Fruit fly (Drosophila melanogaster) whole organism, embryonic: Measurements from ENCODE around the gene CG13884.
A peak's percentile ranks its signal among the peaks of the same experiment; 100 is the strongest.

ENCODE experiments used
- CG10565 ChIP-seq: fragments of 200-800 bp; sonication (Bioruptor generic); optimal IDR thresholded peaks from 3 replicates; lab custom pipeline; 2016; ENCODE audit warnings: missing biosample characterization, mild to moderate bottlenecking, missing genetic modification characterization
- CG10979 ChIP-seq: fragments of 200-800 bp; sonication (Bioruptor generic); optimal IDR thresholded peaks from 2 replicates; lab custom pipeline; 2018; ENCODE audit warnings: missing biosample characterization, mild to moderate bottlenecking, missing genetic modification characterization, moderate library complexity
- CG11085 ChIP-seq: fragments of 200-800 bp; sonication (Bioruptor generic); IDR thresholded peaks from 2 replicates; pipeline ENCODE4 v1.3.6; 2022; ENCODE audit warnings: missing biosample characterization, missing genetic modification characterization
- CG11093 ChIP-seq: fragments of 200-800 bp; sonication (Bioruptor generic); IDR thresholded peaks from 3 replicates; pipeline ENCODE4 v1.3.6; 2022; ENCODE audit warnings: missing biosample characterization, missing genetic modification characterization
- CG11560 ChIP-seq: fragments of 200-800 bp; sonication (Bioruptor generic); IDR thresholded peaks from 3 replicates; pipeline ENCODE4 v1.3.6; 2022; ENCODE audit warnings: missing biosample characterization, missing genetic modification characterization
- CG11696 ChIP-seq: fragments of 200-800 bp; sonication (Bioruptor generic); IDR thresholded peaks from 2 replicates; pipeline ENCODE4 v1.3.6; 2022; ENCODE audit warnings: missing biosample characterization, missing genetic modification characterization
- CG12071 ChIP-seq: fragments of 200-800 bp; sonication (Bioruptor generic); optimal IDR thresholded peaks from 3 replicates; lab custom pipeline; 2018; ENCODE audit warnings: missing biosample characterization, mild to moderate bottlenecking, missing genetic modification characterization
- CG17361 ChIP-seq: fragments of 200-800 bp; sonication (Bioruptor generic); IDR thresholded peaks from 3 replicates; pipeline ENCODE4 v1.3.6; 2022; ENCODE audit warnings: missing biosample characterization, missing genetic modification characterization
- CG1792 ChIP-seq: fragments of 200-800 bp; sonication (Bioruptor generic); optimal IDR thresholded peaks from 2 replicates; lab custom pipeline; 2016; ENCODE audit warnings: missing biosample characterization, missing genetic modification characterization
- CG2116 ChIP-seq: fragments of 200-800 bp; sonication (Bioruptor generic); optimal IDR thresholded peaks from 3 replicates; lab custom pipeline; 2018; ENCODE audit warnings: missing biosample characterization, mild to moderate bottlenecking, missing genetic modification characterization
- CG2875 ChIP-seq: fragments of 200-800 bp; sonication (Bioruptor generic); optimal IDR thresholded peaks from 2 replicates; lab custom pipeline; 2017; ENCODE audit warnings: missing biosample characterization, mild to moderate bottlenecking, missing genetic modification characterization, missing genetic modification reagents
- CG31388 ChIP-seq: fragments of 200-800 bp; sonication (Bioruptor generic); optimal IDR thresholded peaks from 2 replicates; lab custom pipeline; 2016; ENCODE audit warnings: missing biosample characterization, missing genetic modification characterization
- CG3995 ChIP-seq: fragments of 200-800 bp; sonication (Bioruptor generic); optimal IDR thresholded peaks from 3 replicates; lab custom pipeline; 2016; ENCODE audit warnings: missing biosample characterization, missing genetic modification characterization
- CG4617 ChIP-seq: fragments of 200-800 bp; sonication (Bioruptor generic); optimal IDR thresholded peaks from 3 replicates; lab custom pipeline; 2016; ENCODE audit warnings: missing biosample characterization, missing genetic modification characterization, borderline replicate concordance
- Dad ChIP-seq: fragments of 200-800 bp; sonication (Bioruptor generic); optimal IDR thresholded peaks from 3 replicates; lab custom pipeline; 2016; ENCODE audit warnings: missing biosample characterization, missing genetic modification characterization
- Dll ChIP-seq: fragments of 200-800 bp; sonication (Bioruptor generic); IDR thresholded peaks from 4 replicates; pipeline ENCODE4 v1.3.6; 2022; ENCODE audit warnings: missing biosample characterization, missing genetic modification characterization; ENCODE audit not compliant: partially characterized antibody
- Ets97D ChIP-seq: fragments of 200-800 bp; sonication (Bioruptor generic); optimal IDR thresholded peaks from 3 replicates; lab custom pipeline; 2016; ENCODE audit warnings: missing biosample characterization, missing genetic modification characterization
- Lim3 ChIP-seq: fragments of 200-800 bp; sonication (Bioruptor generic); IDR thresholded peaks from 2 replicates; pipeline ENCODE4 v1.3.6; 2022; ENCODE audit warnings: missing biosample characterization, missing genetic modification characterization
- Mrtf ChIP-seq: fragments of 200-800 bp; sonication (Bioruptor generic); IDR thresholded peaks from 3 replicates; pipeline ENCODE4 v1.3.6; 2022; ENCODE audit warnings: missing biosample characterization, missing genetic modification characterization
- Poxn ChIP-seq: fragments of 200-800 bp; sonication (Bioruptor generic); IDR thresholded peaks from 2 replicates; pipeline ENCODE4 v1.3.6; 2022; ENCODE audit warnings: missing biosample characterization, missing genetic modification characterization
- ash1 ChIP-seq: fragments of 200-800 bp; sonication (Bioruptor generic); optimal IDR thresholded peaks from 2 replicates; lab custom pipeline; 2018; ENCODE audit warnings: missing biosample characterization, mild to moderate bottlenecking, missing genetic modification characterization
- bab2 ChIP-seq: fragments of 200-800 bp; sonication (Bioruptor generic); optimal IDR thresholded peaks from 2 replicates; lab custom pipeline; 2016; ENCODE audit warnings: missing biosample characterization, missing genetic modification characterization
- cato ChIP-seq: fragments of 200-800 bp; sonication (Bioruptor generic); optimal IDR thresholded peaks from 2 replicates; lab custom pipeline; 2016; ENCODE audit warnings: missing biosample characterization, missing genetic modification characterization, borderline replicate concordance
- emc ChIP-seq: fragments of 200-800 bp; sonication (Bioruptor generic); optimal IDR thresholded peaks from 2 replicates; lab custom pipeline; 2016; ENCODE audit warnings: missing biosample characterization, missing genetic modification characterization
- eve ChIP-seq, 2 experiments: fragments of >200 bp; optimal IDR thresholded peaks; 2 replicates each; lab custom pipeline; 2017; ENCODE audit warnings: missing biosample characterization in 2 of 2, missing genetic modification characterization in 2 of 2
- ewg ChIP-seq: fragments of 200-800 bp; sonication (Bioruptor generic); optimal IDR thresholded peaks from 3 replicates; lab custom pipeline; 2017; ENCODE audit warnings: mild to moderate bottlenecking, missing biosample characterization, missing genetic modification reagents, missing genetic modification characterization
- gce ChIP-seq: fragments of 200-800 bp; sonication (Bioruptor generic); IDR thresholded peaks from 3 replicates; pipeline ENCODE4 v1.3.6; 2022; ENCODE audit warnings: missing biosample characterization, missing genetic modification characterization
- gt ChIP-seq: fragments of 200-800 bp; sonication (Bioruptor generic); IDR thresholded peaks from 2 replicates; pipeline ENCODE4 v1.3.6; 2022; ENCODE audit warnings: missing biosample characterization, missing genetic modification characterization
- hbn ChIP-seq: fragments of 200-800 bp; sonication (Bioruptor generic); IDR thresholded peaks from 2 replicates; pipeline ENCODE4 v1.3.6; 2022; ENCODE audit warnings: missing biosample characterization, missing genetic modification characterization; ENCODE audit not compliant: partially characterized antibody
- hth ChIP-seq: fragments of >200 bp; optimal IDR thresholded peaks from 2 replicates; lab custom pipeline; 2017; ENCODE audit warnings: inconsistent platforms
- insv ChIP-seq, 2 experiments: fragments of 200-800 bp; sonication (Bioruptor generic); optimal IDR thresholded peaks; 3 replicates each; lab custom pipeline; 2016 to 2018; ENCODE audit warnings: missing biosample characterization in 2 of 2, missing genetic modification characterization in 2 of 2
- mirr ChIP-seq: fragments of 200-800 bp; sonication (Bioruptor generic); optimal IDR thresholded peaks from 3 replicates; lab custom pipeline; 2018; ENCODE audit warnings: missing biosample characterization, mild to moderate bottlenecking, missing genetic modification characterization
- nom ChIP-seq: fragments of 200-800 bp; sonication (Bioruptor generic); optimal IDR thresholded peaks from 2 replicates; lab custom pipeline; 2017; ENCODE audit warnings: missing biosample characterization, missing genetic modification characterization, mild to moderate bottlenecking, moderate library complexity, missing genetic modification reagents
- pho ChIP-seq: fragments of 200-800 bp; sonication (Bioruptor generic); optimal IDR thresholded peaks from 2 replicates; lab custom pipeline; 2016; ENCODE audit warnings: missing biosample characterization, missing genetic modification characterization
- seq ChIP-seq: fragments of 200-800 bp; sonication (Bioruptor generic); IDR thresholded peaks from 2 replicates; pipeline ENCODE4 v1.3.6; 2022; ENCODE audit warnings: missing biosample characterization, missing genetic modification characterization
- sug ChIP-seq: fragments of 200-800 bp; optimal IDR thresholded peaks from 2 replicates; lab custom pipeline; 2019; ENCODE audit warnings: missing biosample characterization, mild to moderate bottlenecking, missing genetic modification characterization, moderate library complexity
- tap ChIP-seq: fragments of 200-800 bp; optimal IDR thresholded peaks from 3 replicates; lab custom pipeline; 2019; ENCODE audit warnings: missing biosample characterization, mild to moderate bottlenecking, missing genetic modification characterization, moderate library complexity
- wor ChIP-seq: fragments of 200-800 bp; sonication (Bioruptor generic); IDR thresholded peaks from 2 replicates; pipeline ENCODE4 v1.3.6; 2022; ENCODE audit warnings: missing biosample characterization, missing genetic modification characterization

CG13884 gene

DNA sequence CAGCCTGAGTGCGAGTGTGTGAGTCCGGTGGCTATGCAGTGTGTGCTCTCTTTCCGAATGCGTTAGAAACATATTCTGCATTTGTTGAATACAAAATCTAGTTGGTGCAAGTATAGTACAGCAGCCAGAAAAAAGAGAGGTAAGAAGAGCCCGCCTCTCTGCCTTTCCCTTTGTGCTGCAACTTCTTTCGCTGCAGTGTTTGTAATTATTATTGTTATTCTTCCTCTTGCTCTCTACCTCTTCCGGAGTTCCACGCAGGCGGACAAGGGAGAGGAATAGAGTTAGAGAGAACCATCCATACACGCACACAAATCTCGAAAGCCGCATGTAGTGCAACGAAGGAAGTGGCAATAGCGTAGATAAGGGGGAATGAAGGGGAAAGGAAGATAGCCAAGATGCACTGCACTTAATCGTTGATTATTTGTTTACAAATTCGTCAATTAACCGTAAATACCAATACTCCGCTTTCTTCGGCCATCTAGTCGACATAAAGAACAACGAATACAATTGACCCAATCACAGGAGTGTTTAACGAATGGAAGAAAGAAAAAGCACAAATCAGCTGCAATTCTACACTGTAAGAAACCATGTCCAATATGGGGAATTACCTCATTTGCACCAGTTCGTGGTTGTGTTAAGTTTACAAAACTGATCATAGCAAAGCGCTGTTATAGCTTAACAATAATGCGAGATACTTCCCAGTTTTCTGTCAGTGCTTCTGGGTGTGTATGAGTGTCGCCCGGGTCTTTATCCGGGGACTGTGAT, 18.4 kb downstream of the CG13884 start (continued):
- TF ChIP-seq CG4617: no peak
- TF ChIP-seq CG3995 (GFP tag; lab: Kevin White, UChicago): no peak
- TF ChIP-seq hbn (GFP tag; lab: Robert Waterston, UW): no peak
- TF ChIP-seq CG10565 (GFP tag; lab: Kevin White, UChicago): no peak
- TF ChIP-seq Dad: no peak
- TF ChIP-seq Ets97D (GFP tag; lab: Kevin White, UChicago): peak; percentile 29
- no peak for TF ChIP-seq CG11560 (tag; lab: Robert Waterston, UW)
- 0 out of 3 replicates have a peak, but pooled peaks have one; percentile 19 for TF ChIP-seq Mrtf (GFP tag; lab: Robert Waterston, UW)
- peak; percentile 24; the same call in 1 of the 2 replicates for TF ChIP-seq gt (GFP tag; lab: Robert Waterston, UW)
- peak; percentile 57 for TF ChIP-seq bab2 (GFP tag; lab: Kevin White, UChicago)
- peak; percentile 62 for TF ChIP-seq tap (tag; lab: Kevin White, UChicago)
- TF ChIP-seq seq: peak; percentile 35; the same call in 1 of the 2 replicates
- TF ChIP-seq gce (GFP tag; lab: Robert Waterston, UW): no peak
- no peak for TF ChIP-seq Poxn
- 0 out of 2 replicates have a peak, but pooled peaks have one; percentile 13 for TF ChIP-seq Lim3 (GFP tag; lab: Robert Waterston, UW)
- TF ChIP-seq emc: peak; percentile 28
- TF ChIP-seq eve (GFP tag; optimal IDR thresholded peaks at IDR 0.05; lab: Kevin White, UChicago): no peak
- no peak for TF ChIP-seq insv (GFP tag; optimal IDR thresholded peaks at IDR 0.05; lab: Kevin White, UChicago)
- peak; percentile 69 for TF ChIP-seq wor (GFP tag; lab: Robert Waterston, UW)
- no peak for TF ChIP-seq mirr (GFP tag; lab: Kevin White, UChicago)
- peak; percentile 55; the same call in 2 of the 3 replicates for TF ChIP-seq CG17361
- no peak for TF ChIP-seq hth (lab: Kevin White, UChicago)
- peak; percentile 75; the same call in 2 of the 3 replicates for TF ChIP-seq CG11093 (GFP tag; lab: Robert Waterston, UW)
- no peak for TF ChIP-seq CG11696
- TF ChIP-seq Dll (GFP tag; lab: Robert Waterston, UW): no peak
- no peak for TF ChIP-seq sug (tag; lab: Kevin White, UChicago)
- peak; percentile 60 for TF ChIP-seq CG12071 (GFP tag; lab: Kevin White, UChicago)
- peak; percentile 86 for TF ChIP-seq CG10979 (tag; lab: Kevin White, UChicago)
- no peak for TF ChIP-seq CG2116 (GFP tag; lab: Kevin White, UChicago)
- no peak for TF ChIP-seq pho (GFP tag; lab: Kevin White, UChicago)
- TF ChIP-seq cato (GFP tag; lab: Kevin White, UChicago): peak; percentile 58
- peak; percentile 27 for TF ChIP-seq CG31388 (GFP tag; lab: Kevin White, UChicago)
- TF ChIP-seq CG2875 (GFP tag; lab: Kevin White, UChicago): peak; percentile 61
- TF ChIP-seq CG1792: peak; percentile 61
- peak; percentile 61 for TF ChIP-seq nom (GFP tag; lab: Kevin White, UChicago)
- TF ChIP-seq ash1 (GFP tag; lab: Kevin White, UChicago): no peak
- no peak for TF ChIP-seq CG11085 (GFP tag; lab: Robert Waterston, UW)
- peak; percentile 57 for TF ChIP-seq ewg (GFP tag; lab: Kevin White, UChicago)
